Worm (Caenorhabditis elegans) whole organism, L1 larva: ENCODE results near the gene sax-7.

Experiments used
- C34B4.2 ChIP-seq: sonication (generic microtip); optimal IDR thresholded peaks from 2 replicates; lab custom pipeline; 2017; ENCODE audit warnings: mild to moderate bottlenecking, missing genetic modification characterization, missing compliant biosample characterization
- ceh-8 ChIP-seq: fragments of 200-800 bp; sonication (Bioruptor generic); optimal IDR thresholded peaks from 2 replicates; lab custom pipeline; 2018; ENCODE audit warnings: mild to moderate bottlenecking, missing genetic modification characterization, moderate library complexity, missing compliant biosample characterization
- dpl-1 ChIP-seq, 3 experiments: fragments of 150-350 bp in 2 of 3; sonication (generic microtip) in 1 of 3; optimal IDR thresholded peaks; 2 replicates each; lab custom pipeline; 2014 to 2017; ENCODE audit warnings: missing biosample characterization in 3 of 3, missing genetic modification characterization in 3 of 3, missing genetic modification reagents in 3 of 3
- egl-27 ChIP-seq, 2 experiments: fragments of 150-350 bp in 1 of 2; sonication (generic microtip); optimal IDR thresholded peaks; 3 replicates each; lab custom pipeline; 2017 to 2018; ENCODE audit warnings: missing biosample characterization in 2 of 2, missing genetic modification characterization in 2 of 2, missing genetic modification reagents in 2 of 2
- nhr-11 ChIP-seq: fragments of 150-350 bp; optimal IDR thresholded peaks from 2 replicates; lab custom pipeline; 2014; ENCODE audit warnings: missing biosample characterization, missing genetic modification characterization
- nhr-237 ChIP-seq: fragments of 150-350 bp; optimal IDR thresholded peaks from 2 replicates; lab custom pipeline; 2014; ENCODE audit warnings: missing biosample characterization, missing genetic modification characterization
- nhr-77 ChIP-seq: fragments of 150-350 bp; optimal IDR thresholded peaks from 2 replicates; lab custom pipeline; 2014; ENCODE audit warnings: missing biosample characterization, missing genetic modification characterization
- pqm-1 ChIP-seq: sonication (generic microtip); optimal IDR thresholded peaks from 3 replicates; lab custom pipeline; 2017; ENCODE audit warnings: missing biosample characterization, missing genetic modification characterization
- unc-98 ChIP-seq: fragments of 200-800 bp; sonication (Bioruptor generic); IDR thresholded peaks from 2 replicates; pipeline ENCODE4 v1.3.6; 2022; ENCODE audit warnings: missing genetic modification characterization, missing compliant biosample characterization
- ztf-4 ChIP-seq: fragments of 150-350 bp; optimal IDR thresholded peaks from 2 replicates; lab custom pipeline; 2014; ENCODE audit warnings: missing biosample characterization, missing genetic modification characterization

- TF ChIP-seq nhr-77 (tag; lab: Kevin White, UChicago) (no peak), ztf-4 (tag; lab: Kevin White, UChicago) (no peak), egl-27 (tag; optimal IDR thresholded peaks at IDR 0.05; lab: Kevin White, UChicago) (no peak), pqm-1 (tag; lab: Kevin White, UChicago) (no peak), C34B4.2 (tag; lab: Kevin White, UChicago) (no peak), nhr-237 (tag; lab: Kevin White, UChicago) (no peak), dpl-1 (GFP tag; optimal IDR thresholded peaks at IDR 0.05; lab: Kevin White, UChicago) (no peak), ceh-8 (GFP tag; lab: Kevin White, UChicago) (no peak), unc-98 (no peak), nhr-11 (tag; lab: Kevin White, UChicago) (no peak)
Observed at ce11 chrIV:8048083-8048482, 14.4 kb upstream of the sax-7 start.
